Worm (Caenorhabditis elegans): ENCODE measurements around the gene T07A5.1.

Gene T07A5.1

ce11 chrIII:10254583-10254982 lies 51.4 kb downstream of the T07A5.1 start, which contains the start of gene R01H10.4:
R01H10.4 (plus strand) TSS chrIII:10254818.
- TF ChIP-seq nhr-28 (tag; optimal IDR thresholded peaks at IDR 0.05) (peak; percentile 73), aha-1 (tag) (peak; percentile 53), pha-4 (GFP tag; IDR thresholded peaks at IDR 0.05) (no peak), pha-4 (tag; optimal IDR thresholded peaks at IDR 0.05) (no peak)
